Fruit fly (Drosophila melanogaster) whole organism, adult: Measurements from ENCODE around the gene CG10479.

Experiments
- CG11617 ChIP-seq: fragments of 200-800 bp; sonication (Bioruptor generic); optimal IDR thresholded peaks from 2 replicates; lab custom pipeline; 2017; ENCODE audit warnings: mild to moderate bottlenecking, missing biosample characterization, missing genetic modification reagents, missing genetic modification characterization
- CG1620 ChIP-seq: fragments of 200-800 bp; sonication (Bioruptor generic); optimal IDR thresholded peaks from 2 replicates; lab custom pipeline; 2016; ENCODE audit warnings: missing biosample characterization, missing genetic modification characterization
- CG33017 ChIP-seq: fragments of 200-800 bp; sonication (Bioruptor generic); optimal IDR thresholded peaks from 2 replicates; lab custom pipeline; 2018; ENCODE audit warnings: missing biosample characterization, mild to moderate bottlenecking, missing genetic modification characterization, moderate library complexity
- CG7045 ChIP-seq: fragments of 200-800 bp; sonication (Bioruptor generic); optimal IDR thresholded peaks from 2 replicates; lab custom pipeline; 2017; ENCODE audit warnings: missing biosample characterization, mild to moderate bottlenecking, missing genetic modification characterization
- CG7101 ChIP-seq: fragments of 200-800 bp; sonication (Bioruptor generic); optimal IDR thresholded peaks from 2 replicates; lab custom pipeline; 2018; ENCODE audit warnings: missing biosample characterization, mild to moderate bottlenecking, missing genetic modification characterization, moderate library complexity
- Clk ChIP-seq: fragments of 200-800 bp; sonication (Bioruptor generic); optimal IDR thresholded peaks from 2 replicates; lab custom pipeline; 2017; ENCODE audit warnings: missing biosample characterization, missing genetic modification characterization
- Crg-1 ChIP-seq: fragments of 200-800 bp; sonication (Bioruptor generic); optimal IDR thresholded peaks from 2 replicates; lab custom pipeline; 2016; ENCODE audit warnings: missing biosample characterization, missing genetic modification characterization
- Hr96 ChIP-seq: fragments of 200-800 bp; sonication (Bioruptor generic); optimal IDR thresholded peaks from 2 replicates; lab custom pipeline; 2016; ENCODE audit warnings: missing biosample characterization, missing genetic modification characterization
- Mnt ChIP-seq: fragments of 200-800 bp; sonication (Bioruptor generic); optimal IDR thresholded peaks from 2 replicates; lab custom pipeline; 2016; ENCODE audit warnings: missing biosample characterization, mild to moderate bottlenecking, missing genetic modification characterization
- bab1 ChIP-seq: fragments of 200-800 bp; sonication (Bioruptor generic); optimal IDR thresholded peaks from 3 replicates; lab custom pipeline; 2019; ENCODE audit warnings: missing biosample characterization, mild to moderate bottlenecking, missing genetic modification characterization, moderate library complexity
- cic ChIP-seq: fragments of 200-800 bp; sonication (Bioruptor generic); optimal IDR thresholded peaks from 2 replicates; lab custom pipeline; 2017; ENCODE audit warnings: missing biosample characterization, mild to moderate bottlenecking, missing genetic modification characterization, moderate library complexity
- pad ChIP-seq: fragments of 200-800 bp; sonication (Bioruptor generic); optimal IDR thresholded peaks from 3 replicates; lab custom pipeline; 2017; ENCODE audit warnings: missing biosample characterization, missing genetic modification characterization, mild to moderate bottlenecking, moderate library complexity, missing genetic modification reagents
- toe ChIP-seq: fragments of 200-800 bp; sonication (Bioruptor generic); optimal IDR thresholded peaks from 2 replicates; lab custom pipeline; 2016; ENCODE audit warnings: missing biosample characterization, missing genetic modification characterization

DNA sequence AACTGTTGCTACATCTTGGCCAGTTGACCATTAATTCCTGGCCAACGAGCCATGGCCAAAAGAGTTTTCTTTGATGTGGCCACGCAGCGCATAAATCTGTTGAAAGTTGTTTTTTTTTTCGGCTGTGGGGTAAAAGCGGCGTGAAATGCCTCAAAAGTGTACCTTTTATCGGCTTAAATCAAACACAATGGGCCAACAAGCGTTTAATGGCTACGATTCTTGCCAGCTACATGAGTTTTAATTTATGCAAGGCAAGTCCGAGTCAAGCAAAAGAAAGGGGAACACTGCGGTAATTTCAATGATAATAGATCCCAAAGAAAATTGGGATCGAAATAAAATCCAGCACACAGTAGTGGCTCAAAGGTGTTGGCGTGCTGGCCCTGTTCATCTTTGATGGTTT is 5.6 kb downstream of the CG10479 start:
- TF ChIP-seq toe (GFP tag; lab: Kevin White, UChicago) (no peak), pad (GFP tag; lab: Kevin White, UChicago) (no peak), Clk (GFP tag; lab: Kevin White, UChicago) (no peak), CG11617 (GFP tag; lab: Kevin White, UChicago) (no peak), Mnt (GFP tag; lab: Kevin White, UChicago) (no peak), cic (GFP tag; lab: Kevin White, UChicago) (no peak), CG7045 (no peak), CG33017 (tag; lab: Kevin White, UChicago) (no peak), bab1 (GFP tag; lab: Kevin White, UChicago) (no peak), Hr96 (no peak), CG1620 (GFP tag; lab: Kevin White, UChicago) (no peak), Crg-1 (GFP tag; lab: Kevin White, UChicago) (no peak), CG7101 (tag; lab: Kevin White, UChicago) (no peak)
